Worm (Caenorhabditis elegans): ENCODE measurements around the gene C35B1.7.
"Not testable (repeated sequence)": the region's sequence is repeated elsewhere in the genome, so short reads cannot be mapped to it uniquely, and the experiment has no call there.

The C35B1.7 gene

ce11 chrIV:4141311-4141710 lies 32.4 kb downstream of the C35B1.7 start, which contains the start of gene F49F1.11:
Gene F49F1.11 (minus strand): TSS chrIV:4141411.
- TF ChIP-seq mep-1 (tag; optimal IDR thresholded peaks at IDR 0.05): no peak
- no peak for TF ChIP-seq nhr-28 (tag; optimal IDR thresholded peaks at IDR 0.05)
- no peak for TF ChIP-seq M03D4.4 (tag; optimal IDR thresholded peaks at IDR 0.05)
- no peak for TF ChIP-seq lsy-2 (tag; optimal IDR thresholded peaks at IDR 0.05)
- TF ChIP-seq unc-39 (tag; optimal IDR thresholded peaks at IDR 0.05): no peak
- TF ChIP-seq ceh-83 (GFP tag; optimal IDR thresholded peaks at IDR 0.05): no peak
- no peak for TF ChIP-seq ces-1 (GFP tag; optimal IDR thresholded peaks at IDR 0.05)
- TF ChIP-seq nhr-237 (tag; optimal IDR thresholded peaks at IDR 0.05): no peak
- TF ChIP-seq flh-1 (GFP tag; optimal IDR thresholded peaks at IDR 0.05): no peak
- TF ChIP-seq ceh-39 (tag; optimal IDR thresholded peaks at IDR 0.05): no peak
- no peak for TF ChIP-seq elt-3 (tag; optimal IDR thresholded peaks at IDR 0.05)
- TF ChIP-seq ham-2 (GFP tag; optimal IDR thresholded peaks at IDR 0.05): no peak
- TF ChIP-seq nhr-2 (tag; optimal IDR thresholded peaks at IDR 0.05): no peak
- no peak for TF ChIP-seq unc-120 (tag; optimal IDR thresholded peaks at IDR 0.05; ENCODE audit: poor library complexity, severe bottlenecking)
- no peak for TF ChIP-seq tbx-8 (GFP tag; optimal IDR thresholded peaks at IDR 0.05)

DNA sequence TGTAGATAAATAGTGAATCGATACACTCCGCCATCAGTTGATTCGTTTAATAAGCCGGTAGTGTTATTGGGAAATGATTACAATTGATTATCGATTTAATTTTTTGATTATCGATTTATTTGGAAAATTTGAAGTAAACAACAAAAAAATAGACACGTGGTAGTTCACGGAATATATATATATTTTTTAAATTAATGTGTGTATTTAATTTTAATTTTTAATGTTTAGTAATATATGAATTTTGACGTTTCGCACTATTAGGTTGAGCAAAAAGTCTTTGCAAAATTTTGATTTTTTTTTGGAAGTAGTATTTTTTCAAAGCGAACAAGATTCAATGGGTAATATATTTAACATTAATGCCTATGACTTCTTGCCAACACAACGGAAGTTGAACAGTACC lies 34.1 kb downstream of the C35B1.7 start, which contains the start of gene F49F1.12:
Gene F49F1.12, minus strand, starts transcription at position 101 of the 400 bp plus-strand sequence.
- not testable (repeated sequence) for TF ChIP-seq nhr-12 (tag; optimal IDR thresholded peaks at IDR 0.05); ceh-43 (GFP tag; optimal IDR thresholded peaks at IDR 0.05); ham-2 (GFP tag; optimal IDR thresholded peaks at IDR 0.05)

DNA sequence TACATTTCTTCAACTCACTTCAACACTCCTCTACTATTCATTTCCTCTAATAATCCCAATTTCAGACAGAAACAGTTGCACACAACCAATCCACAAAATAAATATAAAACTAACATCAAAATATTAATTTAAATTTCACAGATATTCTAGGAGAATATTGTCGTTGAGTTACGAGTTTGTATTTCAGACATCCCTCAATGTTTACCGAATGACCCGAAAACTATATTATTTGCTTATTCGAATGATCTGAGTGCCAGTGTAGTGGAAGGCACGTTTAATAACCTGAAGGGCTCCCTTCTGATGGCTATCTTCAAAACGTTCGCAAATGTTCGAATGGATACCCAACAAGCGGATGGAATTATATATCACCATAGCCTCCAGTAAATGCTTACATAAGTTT lies 35.9 kb downstream of the C35B1.7 start, which contains the start of gene R07C12.3:
Gene R07C12.3, plus strand, starts transcription at position 301 of the 400 bp plus-strand sequence.
- TF ChIP-seq mls-2 (tag; optimal IDR thresholded peaks at IDR 0.05) (no peak), bed-3 (GFP tag; optimal IDR thresholded peaks at IDR 0.05) (no peak), tbx-8 (GFP tag; optimal IDR thresholded peaks at IDR 0.05) (no peak), ceh-43 (GFP tag; optimal IDR thresholded peaks at IDR 0.05) (no peak), snpc-4 (tag; optimal IDR thresholded peaks at IDR 0.05) (no peak), flh-1 (GFP tag; optimal IDR thresholded peaks at IDR 0.05) (no peak), M03D4.4 (tag; optimal IDR thresholded peaks at IDR 0.05) (no peak), ceh-39 (tag; optimal IDR thresholded peaks at IDR 0.05) (no peak), pha-4 (tag; optimal IDR thresholded peaks at IDR 0.05) (no peak), mab-5 (tag; optimal IDR thresholded peaks at IDR 0.05) (no peak), unc-39 (tag; optimal IDR thresholded peaks at IDR 0.05) (no peak), elt-1 (tag; optimal IDR thresholded peaks at IDR 0.05; ENCODE audit: borderline replicate concordance, insufficient read depth) (no peak), hlh-1 (tag; optimal IDR thresholded peaks at IDR 0.05) (no peak), lin-13 (tag; optimal IDR thresholded peaks at IDR 0.05) (no peak)

- TF ChIP-seq tbx-8 (GFP tag; optimal IDR thresholded peaks at IDR 0.05) (no peak), unc-62 (GFP tag; optimal IDR thresholded peaks at IDR 0.05) (no peak), elt-1 (tag; optimal IDR thresholded peaks at IDR 0.05; ENCODE audit: borderline replicate concordance, insufficient read depth) (no peak), nhr-76 (tag; optimal IDR thresholded peaks at IDR 0.05) (no peak), elt-3 (tag; optimal IDR thresholded peaks at IDR 0.05) (no peak), nhr-2 (tag; optimal IDR thresholded peaks at IDR 0.05) (no peak), nhr-12 (tag; optimal IDR thresholded peaks at IDR 0.05) (no peak), pha-4 (tag; optimal IDR thresholded peaks at IDR 0.05) (no peak), blmp-1 (tag; optimal IDR thresholded peaks at IDR 0.05) (no peak), flh-1 (GFP tag; optimal IDR thresholded peaks at IDR 0.05) (no peak), mab-5 (tag; optimal IDR thresholded peaks at IDR 0.05) (no peak), ztf-11 (tag; optimal IDR thresholded peaks at IDR 0.05) (no peak), zip-8 (tag; optimal IDR thresholded peaks at IDR 0.05) (no peak), drap-1 (GFP tag; optimal IDR thresholded peaks at IDR 0.05) (no peak)
These were observed 39.0 kb downstream of the C35B1.7 start for ce11 chrIV:4147891-4148290.

DNA sequence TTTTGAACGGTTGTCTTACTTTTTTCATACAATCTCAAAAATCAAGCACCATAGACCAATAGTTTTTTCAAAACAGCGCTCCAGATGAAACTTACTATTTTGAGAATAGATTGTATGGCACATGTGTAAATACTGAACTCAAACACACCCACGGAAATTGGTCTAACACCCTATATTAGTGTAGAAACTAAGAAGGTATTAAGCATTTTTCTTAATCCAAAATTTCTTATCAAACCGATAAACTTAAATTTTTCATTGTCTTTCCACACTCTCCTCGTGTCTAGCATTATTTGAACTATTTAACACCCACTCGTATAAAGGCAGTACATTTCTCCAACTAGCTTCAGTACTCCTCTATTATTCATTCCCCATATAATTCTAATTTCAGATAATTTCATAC lies 41.3 kb downstream of the C35B1.7 start:
- TF ChIP-seq sptf-1 (tag; optimal IDR thresholded peaks at IDR 0.05) (no peak), nhr-2 (tag; optimal IDR thresholded peaks at IDR 0.05) (no peak), snpc-4 (tag; optimal IDR thresholded peaks at IDR 0.05) (no peak), elt-1 (tag; optimal IDR thresholded peaks at IDR 0.05; ENCODE audit: borderline replicate concordance, insufficient read depth) (no peak), cnd-1 (tag; optimal IDR thresholded peaks at IDR 0.05) (no peak)

Data from whole organism, mixed stage, embryonic.